Worm (Caenorhabditis elegans): ENCODE results near the gene C46F11.6.

The C46F11.6 gene

ce11 chrIII:3670336-3670735, at the start of gene C46F11.6:
C46F11.6 (minus strand) TSS chrIII:3670436.
- TF ChIP-seq nhr-47 (tag; optimal IDR thresholded peaks at IDR 0.05): no peak
- no peak for TF ChIP-seq sptf-1 (tag; optimal IDR thresholded peaks at IDR 0.05)
- no peak for TF ChIP-seq fkh-8 (tag; optimal IDR thresholded peaks at IDR 0.05)
- no peak for TF ChIP-seq egl-27 (tag; optimal IDR thresholded peaks at IDR 0.05)
- TF ChIP-seq lsy-2 (tag; optimal IDR thresholded peaks at IDR 0.05): no peak
- TF ChIP-seq ces-1 (GFP tag; optimal IDR thresholded peaks at IDR 0.05): no peak
- no peak for TF ChIP-seq ztf-11 (tag; optimal IDR thresholded peaks at IDR 0.05)
- no peak for TF ChIP-seq sox-4 (tag; optimal IDR thresholded peaks at IDR 0.05)

ce11 chrIII:3719564-3719963, 49.3 kb upstream of the C46F11.6 start, which contains the start of gene C14B1.8:
C14B1.8 (minus strand) TSS chrIII:3719680.
- peak in 1 of 3 experiments; percentile 57 for TF ChIP-seq dpl-1 (GFP tag; optimal IDR thresholded peaks at IDR 0.05)
- no peak for TF ChIP-seq elt-3 (tag; optimal IDR thresholded peaks at IDR 0.05)
- TF ChIP-seq efl-1 (optimal IDR thresholded peaks at IDR 0.05): peak; percentile 43 to 45
- peak; percentile 35 to 47 for TF ChIP-seq efl-1 (GFP tag; optimal IDR thresholded peaks at IDR 0.05 in 1 of 2)
- TF ChIP-seq nhr-11 (tag; optimal IDR thresholded peaks at IDR 0.05): no peak
- TF ChIP-seq lin-35 (GFP tag; optimal IDR thresholded peaks at IDR 0.05): peak; percentile 21 to 40
- no peak for TF ChIP-seq vab-15 (tag; optimal IDR thresholded peaks at IDR 0.05)
- no peak for TF ChIP-seq lin-39 (tag; optimal IDR thresholded peaks at IDR 0.05)
- TF ChIP-seq jun-1 (tag; optimal IDR thresholded peaks at IDR 0.05): no peak
- TF ChIP-seq lin-15B (tag; optimal IDR thresholded peaks at IDR 0.05): peak; percentile 45

ce11 chrIII:3716073-3716659, 45.9 kb upstream of the C46F11.6 start:
- TF ChIP-seq nhr-76 (tag; optimal IDR thresholded peaks at IDR 0.05) (no peak), efl-1 (optimal IDR thresholded peaks at IDR 0.05) (peak in 1 of 2 experiments; percentile 11), efl-1 (GFP tag; optimal IDR thresholded peaks at IDR 0.05 in 1 of 2) (no peak)

DNA sequence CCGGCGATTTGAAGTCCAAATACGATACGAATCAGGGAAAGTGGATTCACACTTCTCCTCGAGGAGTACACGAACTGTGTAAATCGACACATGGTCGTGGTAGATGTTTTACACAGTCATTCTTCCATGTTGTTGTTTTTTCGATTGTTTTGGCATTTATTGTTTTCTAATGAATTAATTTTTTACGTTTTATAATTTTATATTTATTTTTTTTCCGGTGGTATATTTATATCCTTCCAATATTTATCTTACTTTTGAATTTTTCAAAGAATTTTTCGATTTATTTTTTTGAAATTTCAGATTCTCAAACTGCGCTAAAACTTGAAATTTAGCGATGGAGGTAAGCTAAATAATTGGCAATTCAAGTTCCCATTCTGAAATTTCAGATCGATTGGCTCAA, 42.9 kb upstream of the C46F11.6 start, which contains the start of gene nrde-1:
Gene nrde-1, plus strand, starts transcription at position 301 of the 400 bp plus-strand sequence.
- TF ChIP-seq lin-14 (GFP tag; optimal IDR thresholded peaks at IDR 0.05) (no peak), nhr-85 (tag) (peak; percentile 42)

- TF ChIP-seq vab-15 (tag; optimal IDR thresholded peaks at IDR 0.05) (no peak), nhr-47 (tag; optimal IDR thresholded peaks at IDR 0.05) (no peak), hlh-4 (tag; optimal IDR thresholded peaks at IDR 0.05) (no peak), ces-1 (GFP tag; optimal IDR thresholded peaks at IDR 0.05) (no peak)
Observed at ce11 chrIII:3709030-3709429, 38.8 kb upstream of the C46F11.6 start, which contains the start of gene alkb-8. alkb-8 (plus strand) TSS chrIII:3709330.

DNA sequence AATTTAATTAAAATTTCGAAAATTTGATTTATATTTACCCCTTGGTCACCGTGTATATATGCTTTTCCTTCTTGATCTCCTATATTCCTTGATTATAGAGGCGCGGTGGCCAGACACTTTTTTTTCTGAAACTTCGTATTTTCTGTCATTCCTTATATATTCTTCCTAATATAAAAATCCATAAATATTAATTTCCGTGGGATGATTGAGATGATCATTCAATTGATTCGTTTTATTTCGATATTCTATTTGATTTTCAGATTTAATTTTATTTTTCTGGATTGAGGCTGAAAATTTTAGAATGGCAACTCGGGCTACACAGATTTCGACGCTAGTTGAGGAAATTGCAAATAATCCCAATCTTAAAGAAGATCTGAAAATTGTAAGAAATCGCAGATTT, 36.4 kb upstream of the C46F11.6 start, which contains the start of gene dph-1:
Gene dph-1, plus strand, starts transcription at position 301 of the 400 bp plus-strand sequence.
- TF ChIP-seq snpc-4 (tag; optimal IDR thresholded peaks at IDR 0.05): no peak
- TF ChIP-seq nhr-85 (tag): no peak
- TF ChIP-seq isw-1 (GFP tag; IDR thresholded peaks at IDR 0.05): no peak
- TF ChIP-seq efl-1 (optimal IDR thresholded peaks at IDR 0.05): no peak
- TF ChIP-seq efl-1 (GFP tag; optimal IDR thresholded peaks at IDR 0.05 in 1 of 2): no peak
- TF ChIP-seq unc-86 (tag; optimal IDR thresholded peaks at IDR 0.05): no peak
- no peak for TF ChIP-seq skn-1 (tag; optimal IDR thresholded peaks at IDR 0.05)
- no peak for TF ChIP-seq efl-3 (GFP tag; optimal IDR thresholded peaks at IDR 0.05)
- no peak for TF ChIP-seq egl-27 (tag; optimal IDR thresholded peaks at IDR 0.05)
- TF ChIP-seq nhr-76 (tag; optimal IDR thresholded peaks at IDR 0.05): no peak
- no peak for TF ChIP-seq ceh-90 (tag; optimal IDR thresholded peaks at IDR 0.05)
- no peak for TF ChIP-seq snu-23 (GFP tag; optimal IDR thresholded peaks at IDR 0.05)

DNA sequence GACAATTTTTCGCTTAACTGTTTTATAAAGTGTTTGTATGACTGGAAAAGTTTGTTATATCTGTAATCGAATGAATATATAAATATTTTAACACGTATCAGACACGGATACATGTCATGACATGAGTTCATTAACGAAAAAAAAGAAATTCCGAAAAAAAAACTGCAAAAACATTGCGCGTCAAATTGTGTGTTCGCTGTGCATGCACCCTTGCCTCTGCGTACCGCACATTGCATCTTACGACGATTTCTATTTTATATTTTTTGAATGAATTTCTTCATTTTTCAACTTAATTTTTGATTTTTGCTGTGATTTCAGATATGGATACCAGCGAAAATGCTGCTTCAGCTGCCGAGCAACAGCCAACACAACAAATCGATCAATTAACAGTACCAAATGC, 34.7 kb upstream of the C46F11.6 start, which contains the start of gene wdr-5.1:
Gene wdr-5.1, plus strand, starts transcription at position 319 of the 400 bp plus-strand sequence.
- TF ChIP-seq lin-15B (tag; optimal IDR thresholded peaks at IDR 0.05) (no peak), xbp-1 (tag; optimal IDR thresholded peaks at IDR 0.05) (peak; percentile 48), ceh-82 (tag; optimal IDR thresholded peaks at IDR 0.05) (peak in 1 of 3 experiments; percentile 22), nhr-71 (tag; optimal IDR thresholded peaks at IDR 0.05) (peak; percentile 54), dpl-1 (GFP tag; optimal IDR thresholded peaks at IDR 0.05) (peak in 2 of 3 experiments; percentile 37 to 60), snu-23 (GFP tag; optimal IDR thresholded peaks at IDR 0.05) (peak; percentile 46), nhr-85 (tag) (peak; percentile 26), nhr-47 (tag; optimal IDR thresholded peaks at IDR 0.05) (peak; percentile 22), dsc-1 (tag; optimal IDR thresholded peaks at IDR 0.05) (no peak), efl-1 (optimal IDR thresholded peaks at IDR 0.05) (peak; percentile 34 to 53), efl-1 (GFP tag; optimal IDR thresholded peaks at IDR 0.05 in 1 of 2) (peak in 1 of 2 experiments; percentile 48), unc-86 (tag; optimal IDR thresholded peaks at IDR 0.05) (no peak), F16B12.6 (tag; optimal IDR thresholded peaks at IDR 0.05) (peak; percentile 88), nhr-28 (tag; optimal IDR thresholded peaks at IDR 0.05) (no peak), lin-35 (GFP tag; optimal IDR thresholded peaks at IDR 0.05) (peak; percentile 21 to 47), lsy-2 (tag; optimal IDR thresholded peaks at IDR 0.05) (peak; percentile 31 to 62)

Measured in whole organism, L1 larva.